Worm (Caenorhabditis elegans): Measurements from ENCODE around the gene Y108F1.5.
"Not testable (repeated sequence)": the region's sequence is repeated elsewhere in the genome, so short reads cannot be mapped to it uniquely, and the experiment has no call there.

Gene Y108F1.5

ce11 chrX:273912-274311 is at the start of gene Y108F1.5:
Y108F1.5 (minus strand) TSS chrX:274012.
- not testable (repeated sequence) for TF ChIP-seq aly-2, nhr-76, fos-1 (tag; optimal IDR thresholded peaks at IDR 0.05)

ce11 chrX:322223-322622 is 48.4 kb upstream of the Y108F1.5 start, which contains the start of gene M02E1.3:
M02E1.3 (plus strand) TSS chrX:322523.
- TF ChIP-seq nhr-23 (tag; optimal IDR thresholded peaks at IDR 0.05); nhr-43 (tag; optimal IDR thresholded peaks at IDR 0.05; ENCODE audit: poor library complexity, severe bottlenecking); ceh-28 (tag; optimal IDR thresholded peaks at IDR 0.05): not testable (repeated sequence)

DNA sequence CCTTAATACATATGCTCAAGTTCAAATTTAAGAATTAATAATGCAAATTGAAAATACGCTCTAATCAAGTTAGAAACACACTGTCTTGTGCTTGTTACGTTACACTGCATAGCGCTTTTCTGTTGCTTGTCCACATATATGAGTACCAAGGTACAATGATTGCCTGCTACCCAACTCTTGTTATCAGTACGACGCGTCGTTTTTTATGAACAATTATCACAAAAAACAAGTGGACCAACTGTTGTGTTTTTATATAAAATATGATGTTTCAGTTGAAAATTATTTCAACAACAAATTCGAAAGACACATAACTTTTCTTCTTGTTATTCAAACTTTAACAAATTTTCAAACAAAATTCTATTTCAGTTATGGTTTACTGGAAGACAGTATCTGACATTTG is 39.1 kb upstream of the Y108F1.5 start, which contains the start of gene M02E1.4:
M02E1.4 (plus strand) TSS at position 367 of the 400 bp plus-strand sequence.
- TF ChIP-seq hmg-11 (tag; optimal IDR thresholded peaks at IDR 0.05) (no peak), elt-2 (tag; optimal IDR thresholded peaks at IDR 0.05) (peak; percentile 65), nhr-12 (tag; optimal IDR thresholded peaks at IDR 0.05) (no peak), pha-4 (tag; optimal IDR thresholded peaks at IDR 0.05) (peak; percentile 45), pqm-1 (tag; optimal IDR thresholded peaks at IDR 0.05) (peak; percentile 70)

DNA sequence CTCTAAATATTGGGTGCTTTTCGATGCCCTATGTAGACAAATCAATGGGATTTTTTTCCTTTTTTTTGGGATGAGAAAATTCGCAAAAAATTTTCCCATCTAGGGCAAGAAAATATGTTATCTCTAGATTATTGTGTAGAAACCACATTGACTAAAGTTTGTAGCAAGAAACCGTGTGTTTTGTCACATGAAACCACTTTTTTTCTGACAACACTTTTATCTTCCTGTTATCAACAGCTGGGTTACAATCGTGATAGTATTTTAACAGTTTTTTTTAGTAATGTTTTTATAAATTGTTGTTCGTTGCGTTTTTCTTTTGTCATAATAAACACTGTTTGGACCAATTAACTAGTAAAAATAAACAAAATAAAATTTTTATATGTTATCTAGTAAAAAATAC is 38.4 kb upstream of the Y108F1.5 start:
- peak; percentile 21 for TF ChIP-seq elt-2 (tag; optimal IDR thresholded peaks at IDR 0.05)
- no peak for TF ChIP-seq sea-2 (GFP tag; optimal IDR thresholded peaks at IDR 0.05)
- TF ChIP-seq pqm-1 (tag; optimal IDR thresholded peaks at IDR 0.05), result peak; percentile 20

DNA sequence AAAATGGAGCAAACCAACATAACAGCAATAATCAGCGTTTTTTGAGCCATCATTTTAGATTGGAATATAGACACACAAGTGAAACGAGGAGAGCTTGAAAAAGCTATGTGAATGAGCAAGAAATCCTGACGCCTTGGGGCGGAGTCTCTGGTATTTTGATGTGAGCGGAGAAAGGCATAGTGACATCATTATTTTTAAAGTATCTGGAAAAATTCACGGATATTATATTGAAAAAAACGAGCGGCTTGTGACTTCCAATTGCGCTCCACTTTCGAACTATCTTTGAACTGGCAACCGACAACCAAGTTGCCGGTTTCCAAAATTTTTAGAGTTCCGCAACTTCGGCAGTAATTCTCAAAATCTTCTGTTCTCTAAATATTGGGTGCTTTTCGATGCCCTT is 37.4 kb upstream of the Y108F1.5 start, which contains the start of gene nlp-64:
nlp-64 (minus strand) TSS at position 101 of the 400 bp plus-strand sequence.
- no peak for TF ChIP-seq ceh-28 (tag; optimal IDR thresholded peaks at IDR 0.05)

DNA sequence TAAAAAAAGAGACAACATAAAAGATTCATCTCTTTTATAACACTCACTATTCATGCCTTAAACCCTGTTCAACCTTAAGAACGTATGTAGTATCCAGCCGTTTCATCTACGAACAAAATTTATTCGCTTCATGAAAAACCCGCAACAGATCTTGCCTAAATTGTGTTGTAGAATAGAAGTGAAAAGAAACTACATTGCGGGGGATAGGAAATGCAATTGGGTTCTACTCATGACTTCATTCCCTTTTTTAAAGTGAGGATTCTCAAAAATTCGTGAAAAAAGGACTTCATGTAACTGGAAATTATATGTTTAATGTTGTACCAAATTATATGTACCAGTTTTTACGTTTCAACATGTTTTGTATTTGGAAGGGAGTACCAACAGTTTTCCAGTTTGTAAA is 35.3 kb upstream of the Y108F1.5 start:
- TF ChIP-seq unc-62 (GFP tag; optimal IDR thresholded peaks at IDR 0.05) (no peak), nhr-25 (tag; optimal IDR thresholded peaks at IDR 0.05) (no peak), fkh-10 (GFP tag; optimal IDR thresholded peaks at IDR 0.05) (peak; percentile 36), egl-5 (tag; optimal IDR thresholded peaks at IDR 0.05) (no peak), nhr-77 (tag; optimal IDR thresholded peaks at IDR 0.05) (no peak), mml-1 (tag; optimal IDR thresholded peaks at IDR 0.05) (no peak)

ce11 chrX:305057-305456 is 31.2 kb upstream of the Y108F1.5 start:
- peak; percentile 94 for TF ChIP-seq fkh-10 (GFP tag; optimal IDR thresholded peaks at IDR 0.05)
- TF ChIP-seq ceh-82 (tag; optimal IDR thresholded peaks at IDR 0.05), result no peak
- no peak for TF ChIP-seq ceh-28 (tag; optimal IDR thresholded peaks at IDR 0.05)

ce11 chrX:301530-301929 is 27.7 kb upstream of the Y108F1.5 start, which contains the start of gene gcp-2.1:
gcp-2.1 (plus strand) TSS chrX:301830.
- TF ChIP-seq ama-1 (optimal IDR thresholded peaks at IDR 0.05) (no peak), mdl-1 (tag; optimal IDR thresholded peaks at IDR 0.05) (no peak), skn-1 (tag; optimal IDR thresholded peaks at IDR 0.05) (no peak), nhr-237 (tag; optimal IDR thresholded peaks at IDR 0.05) (no peak), nfya-1 (tag; optimal IDR thresholded peaks at IDR 0.05; ENCODE audit: insufficient read depth) (no peak), nhr-77 (tag; optimal IDR thresholded peaks at IDR 0.05) (no peak), ZK546.5 (tag; optimal IDR thresholded peaks at IDR 0.05) (no peak), unc-62 (GFP tag; optimal IDR thresholded peaks at IDR 0.05) (no peak), ceh-28 (tag; optimal IDR thresholded peaks at IDR 0.05) (no peak), daf-12 (tag; optimal IDR thresholded peaks at IDR 0.05) (no peak), fos-1 (tag; optimal IDR thresholded peaks at IDR 0.05) (no peak), nhr-11 (tag; optimal IDR thresholded peaks at IDR 0.05) (no peak), mml-1 (tag; optimal IDR thresholded peaks at IDR 0.05) (no peak), pha-4 (tag; optimal IDR thresholded peaks at IDR 0.05) (no peak), lin-39 (tag; optimal IDR thresholded peaks at IDR 0.05) (no peak), egl-5 (tag; optimal IDR thresholded peaks at IDR 0.05) (no peak), snpc-4 (tag; optimal IDR thresholded peaks at IDR 0.05) (no peak)
